Fruit fly (Drosophila melanogaster) whole organism, embryonic: ENCODE results near the gene CG31804.
A peak's percentile ranks its signal among the peaks of the same experiment; 100 is the strongest.

ENCODE experiments used
- BEAF-32 ChIP-seq: fragments of 200-800 bp; sonication (Bioruptor generic); optimal IDR thresholded peaks from 3 replicates; lab custom pipeline; 2017; ENCODE audit warnings: missing biosample characterization, missing genetic modification characterization, mild to moderate bottlenecking, moderate library complexity, missing genetic modification reagents
- Bdp1 ChIP-seq: fragments of 200-800 bp; sonication (Bioruptor generic); optimal IDR thresholded peaks from 3 replicates; lab custom pipeline; 2016; ENCODE audit warnings: missing biosample characterization, missing genetic modification characterization
- CG10209 ChIP-seq: fragments of 200-800 bp; sonication (Bioruptor generic); optimal IDR thresholded peaks from 3 replicates; lab custom pipeline; 2017; ENCODE audit warnings: missing biosample characterization, mild to moderate bottlenecking, missing genetic modification characterization, missing genetic modification reagents
- CG10366 ChIP-seq: fragments of 200-800 bp; sonication (Bioruptor generic); IDR thresholded peaks from 2 replicates; pipeline ENCODE4 v1.3.6; 2022; ENCODE audit warnings: missing biosample characterization, missing genetic modification characterization
- CG10462 ChIP-seq: fragments of 200-800 bp; sonication (Bioruptor generic); optimal IDR thresholded peaks from 2 replicates; lab custom pipeline; 2016; ENCODE audit warnings: missing biosample characterization, missing genetic modification characterization
- CG13287 ChIP-seq: fragments of 200-800 bp; sonication (Bioruptor generic); IDR thresholded peaks from 2 replicates; pipeline ENCODE4 v1.3.6; 2022; ENCODE audit warnings: missing biosample characterization, missing genetic modification characterization; ENCODE audit not compliant: partially characterized antibody
- CG15011 ChIP-seq: fragments of 200-800 bp; sonication (Bioruptor generic); optimal IDR thresholded peaks from 3 replicates; lab custom pipeline; 2018; ENCODE audit warnings: missing biosample characterization, mild to moderate bottlenecking, missing genetic modification characterization
- CG15696 ChIP-seq: fragments of 200-800 bp; sonication (Bioruptor generic); optimal IDR thresholded peaks from 2 replicates; lab custom pipeline; 2019; ENCODE audit warnings: missing biosample characterization, mild to moderate bottlenecking, missing genetic modification characterization, moderate library complexity
- CG16813 ChIP-seq: fragments of 200-800 bp; sonication (Bioruptor generic); IDR thresholded peaks from 3 replicates; pipeline ENCODE4 v1.3.6; 2022; ENCODE audit warnings: missing biosample characterization, missing genetic modification characterization; ENCODE audit not compliant: partially characterized antibody
- CG17328 ChIP-seq: fragments of 200-800 bp; sonication (Bioruptor generic); IDR thresholded peaks from 2 replicates; pipeline ENCODE4 v1.3.6; 2022; ENCODE audit warnings: missing biosample characterization, missing genetic modification characterization
- CG18599 ChIP-seq: fragments of 200-800 bp; sonication (Bioruptor generic); optimal IDR thresholded peaks from 3 replicates; lab custom pipeline; 2017; ENCODE audit warnings: missing biosample characterization, missing genetic modification characterization, mild to moderate bottlenecking, moderate library complexity, missing genetic modification reagents
- CG2202 ChIP-seq: fragments of 200-800 bp; sonication (Bioruptor generic); optimal IDR thresholded peaks from 2 replicates; lab custom pipeline; 2018; ENCODE audit warnings: missing biosample characterization, mild to moderate bottlenecking, missing genetic modification characterization
- CG31224 ChIP-seq: fragments of 200-800 bp; sonication (Bioruptor generic); IDR thresholded peaks from 2 replicates; pipeline ENCODE4 v1.3.6; 2022; ENCODE audit warnings: missing biosample characterization, missing genetic modification characterization
- CG31388 ChIP-seq: fragments of 200-800 bp; sonication (Bioruptor generic); optimal IDR thresholded peaks from 2 replicates; lab custom pipeline; 2016; ENCODE audit warnings: missing biosample characterization, missing genetic modification characterization
- CG32772 ChIP-seq: fragments of 200-800 bp; sonication (Bioruptor generic); IDR thresholded peaks from 2 replicates; pipeline ENCODE4 v1.3.6; 2022; ENCODE audit warnings: missing biosample characterization, missing genetic modification characterization
- CG3726 ChIP-seq: fragments of 200-800 bp; sonication (Bioruptor generic); IDR thresholded peaks from 3 replicates; pipeline ENCODE4, ENCODE4 v1.3.6; 2022; ENCODE audit warnings: missing biosample characterization, missing genetic modification characterization
- CG4424 ChIP-seq: fragments of 200-800 bp; sonication (Bioruptor generic); optimal IDR thresholded peaks from 3 replicates; lab custom pipeline; 2016; ENCODE audit warnings: missing biosample characterization, missing genetic modification characterization
- CG6854 ChIP-seq: fragments of 200-800 bp; sonication (Bioruptor generic); optimal IDR thresholded peaks from 3 replicates; lab custom pipeline; 2017; ENCODE audit warnings: missing biosample characterization, mild to moderate bottlenecking, missing genetic modification characterization
- CG7556 ChIP-seq: fragments of 200-800 bp; sonication (Bioruptor generic); optimal IDR thresholded peaks from 2 replicates; lab custom pipeline; 2017; ENCODE audit warnings: missing biosample characterization, mild to moderate bottlenecking, missing genetic modification characterization
- CG7786 ChIP-seq: fragments of 200-800 bp; sonication (Bioruptor generic); optimal IDR thresholded peaks from 2 replicates; lab custom pipeline; 2016; ENCODE audit warnings: missing biosample characterization, missing genetic modification characterization
- CG8944 ChIP-seq: fragments of 200-800 bp; sonication (Bioruptor generic); optimal IDR thresholded peaks from 3 replicates; lab custom pipeline; 2016; ENCODE audit warnings: missing biosample characterization, missing genetic modification characterization
- Dek ChIP-seq: fragments of 200-800 bp; sonication (Bioruptor generic); optimal IDR thresholded peaks from 3 replicates; lab custom pipeline; 2019; ENCODE audit warnings: missing biosample characterization, mild to moderate bottlenecking, missing genetic modification characterization, moderate library complexity
- Drgx ChIP-seq: fragments of 200-800 bp; sonication (Bioruptor generic); IDR thresholded peaks from 2 replicates; pipeline ENCODE4 v1.3.6; 2022; ENCODE audit warnings: missing biosample characterization, missing genetic modification characterization
- Hr3 ChIP-seq: fragments of 200-800 bp; sonication (Bioruptor generic); optimal IDR thresholded peaks from 3 replicates; lab custom pipeline; 2016; ENCODE audit warnings: missing biosample characterization, missing genetic modification characterization
- Hr39 ChIP-seq: fragments of >200 bp; optimal IDR thresholded peaks from 2 replicates; lab custom pipeline; 2017
- Hr78 ChIP-seq, 2 experiments: fragments of 200-800 bp in 1 of 2; fragments of >200 bp in 1 of 2; sonication (Bioruptor generic) in 1 of 2; optimal IDR thresholded peaks; 2 replicates each; lab custom pipeline; 2017 to 2019; ENCODE audit warnings: missing biosample characterization in 2 of 2, missing genetic modification characterization in 2 of 2, mild to moderate bottlenecking in 1 of 2, moderate library complexity in 1 of 2
- Lim3 ChIP-seq: fragments of 200-800 bp; sonication (Bioruptor generic); IDR thresholded peaks from 2 replicates; pipeline ENCODE4 v1.3.6; 2022; ENCODE audit warnings: missing biosample characterization, missing genetic modification characterization
- Mad ChIP-seq: fragments of 200-800 bp; sonication (Bioruptor generic); optimal IDR thresholded peaks from 2 replicates; lab custom pipeline; 2016; ENCODE audit warnings: missing biosample characterization, missing genetic modification characterization
- Nf-YA ChIP-seq: fragments of 200-800 bp; sonication (Bioruptor generic); IDR thresholded peaks from 2 replicates; pipeline ENCODE4 v1.3.6; 2022; ENCODE audit warnings: missing biosample characterization, missing genetic modification characterization
- Tbp ChIP-seq: fragments of >200 bp; optimal IDR thresholded peaks from 2 replicates; lab custom pipeline; 2018; ENCODE audit warnings: missing biosample characterization, missing genetic modification characterization
- Xbp1 ChIP-seq: fragments of 200-800 bp; sonication (Bioruptor generic); optimal IDR thresholded peaks from 3 replicates; lab custom pipeline; 2016; ENCODE audit warnings: missing biosample characterization, mild to moderate bottlenecking, missing genetic modification characterization
- ase ChIP-seq: fragments of 200-800 bp; sonication (Bioruptor generic); IDR thresholded peaks from 3 replicates; pipeline ENCODE4 v1.3.6; 2022; ENCODE audit warnings: missing biosample characterization, missing genetic modification characterization
- bowl ChIP-seq: fragments of 200-800 bp; sonication (Bioruptor generic); IDR thresholded peaks from 2 replicates; pipeline ENCODE4 v1.3.6; 2022; ENCODE audit warnings: missing biosample characterization, missing genetic modification characterization
- br ChIP-seq: fragments of >200 bp; optimal IDR thresholded peaks from 2 replicates; lab custom pipeline; 2017
- btn ChIP-seq: fragments of 200-800 bp; sonication (Bioruptor generic); optimal IDR thresholded peaks from 2 replicates; lab custom pipeline; 2016; ENCODE audit warnings: missing biosample characterization, missing genetic modification characterization
- gro ChIP-seq: fragments of 200-800 bp; sonication (Bioruptor generic); optimal IDR thresholded peaks from 2 replicates; lab custom pipeline; 2016; ENCODE audit warnings: missing biosample characterization, missing genetic modification characterization
- gsb-n ChIP-seq: fragments of 200-800 bp; sonication (Bioruptor generic); optimal IDR thresholded peaks from 3 replicates; lab custom pipeline; 2018; ENCODE audit warnings: missing biosample characterization, mild to moderate bottlenecking, missing genetic modification characterization
- her ChIP-seq: fragments of 200-800 bp; sonication (Bioruptor generic); optimal IDR thresholded peaks from 2 replicates; lab custom pipeline; 2016; ENCODE audit warnings: missing biosample characterization, missing genetic modification characterization
- jing ChIP-seq: fragments of 200-800 bp; sonication (Bioruptor generic); optimal IDR thresholded peaks from 2 replicates; lab custom pipeline; 2018; ENCODE audit warnings: missing biosample characterization, mild to moderate bottlenecking, missing genetic modification characterization
- klu ChIP-seq: fragments of 200-800 bp; sonication (Bioruptor generic); IDR thresholded peaks from 2 replicates; pipeline ENCODE4 v1.3.6; 2022; ENCODE audit warnings: missing biosample characterization, missing genetic modification characterization
- luna ChIP-seq: fragments of 200-800 bp; sonication (Bioruptor generic); optimal IDR thresholded peaks from 2 replicates; lab custom pipeline; 2016; ENCODE audit warnings: missing biosample characterization, missing genetic modification characterization
- nerfin-1 ChIP-seq: fragments of 200-800 bp; sonication (Bioruptor generic); optimal IDR thresholded peaks from 3 replicates; lab custom pipeline; 2019; ENCODE audit warnings: missing biosample characterization, mild to moderate bottlenecking, missing genetic modification characterization, moderate library complexity
- nerfin-2 ChIP-seq: fragments of 200-800 bp; sonication (Bioruptor generic); IDR thresholded peaks from 2 replicates; pipeline ENCODE4 v1.3.6; 2022; ENCODE audit warnings: missing biosample characterization, missing genetic modification characterization; ENCODE audit not compliant: partially characterized antibody
- pan ChIP-seq, 4 experiments: fragments of >200 bp in 3 of 4; fragments of 200-800 bp in 1 of 4; sonication (Bioruptor generic) in 1 of 4; optimal IDR thresholded peaks in 3 of 4; IDR thresholded peaks in 1 of 4; 2 replicates each; pipeline versions ENCODE4 v1.3.6 to Lab custom; 2017 to 2022; ENCODE audit warnings: missing biosample characterization in 2 of 4, missing genetic modification characterization in 2 of 4, mixed read lengths in 1 of 4
- sd ChIP-seq: fragments of 200-800 bp; sonication (Bioruptor generic); optimal IDR thresholded peaks from 3 replicates; lab custom pipeline; 2018; ENCODE audit warnings: missing biosample characterization, mild to moderate bottlenecking, missing genetic modification characterization, moderate library complexity
- sens ChIP-seq: fragments of 200-800 bp; sonication (Bioruptor generic); peaks from one replicate; lab custom pipeline; 2016; ENCODE audit warnings: missing biosample characterization, missing genetic modification characterization
- sens-2 ChIP-seq: fragments of 200-800 bp; sonication (Bioruptor generic); IDR thresholded peaks from 2 replicates; pipeline ENCODE4 v1.3.6; 2022; ENCODE audit warnings: missing biosample characterization, missing genetic modification characterization
- sima ChIP-seq: fragments of 200-800 bp; sonication (Bioruptor generic); optimal IDR thresholded peaks from 2 replicates; lab custom pipeline; 2016; ENCODE audit warnings: missing biosample characterization, missing genetic modification characterization
- tgo ChIP-seq: fragments of 200-800 bp; sonication (Bioruptor generic); IDR thresholded peaks from 3 replicates; pipeline ENCODE4 v1.3.6; 2022; ENCODE audit warnings: missing biosample characterization, missing genetic modification characterization
- tx ChIP-seq: fragments of 200-800 bp; sonication (Bioruptor generic); optimal IDR thresholded peaks from 2 replicates; lab custom pipeline; 2016; ENCODE audit warnings: missing biosample characterization, missing genetic modification characterization
- unc-4 ChIP-seq: fragments of 200-800 bp; sonication (Bioruptor generic); IDR thresholded peaks from 2 replicates; pipeline ENCODE4 v1.3.6; 2022; ENCODE audit warnings: missing biosample characterization, missing genetic modification characterization; ENCODE audit not compliant: partially characterized antibody

CG31804 gene

dm6 chr2L:17410358-17410757 is 47.1 kb downstream of the CG31804 start, which contains the start of the genes Polr2J and CG15141 (continued):
- no peak for TF ChIP-seq Dek (tag; lab: Kevin White, UChicago)
- no peak for TF ChIP-seq her (GFP tag; lab: Kevin White, UChicago)
- no peak for TF ChIP-seq br
- peak; percentile 92 for TF ChIP-seq Xbp1
- TF ChIP-seq Tbp (GFP tag; lab: Kevin White, UChicago): no peak
- TF ChIP-seq CG16813: peak; percentile 95
- TF ChIP-seq BEAF-32: peak; percentile 95
- TF ChIP-seq luna (GFP tag; lab: Kevin White, UChicago): no peak
- TF ChIP-seq CG18599: peak; percentile 85
- TF ChIP-seq CG7556 (GFP tag; lab: Kevin White, UChicago): no peak
- no peak for TF ChIP-seq sima (GFP tag; lab: Kevin White, UChicago)
- peak; percentile 89 for TF ChIP-seq Mad (GFP tag; lab: Kevin White, UChicago)
- peak; percentile 87 for TF ChIP-seq CG10209 (GFP tag; lab: Kevin White, UChicago)
- TF ChIP-seq Hr3 (GFP tag; lab: Kevin White, UChicago): peak; percentile 94
- TF ChIP-seq nerfin-1: peak; percentile 96
- TF ChIP-seq nerfin-2 (GFP tag; lab: Robert Waterston, UW): peak; percentile 63
- peak; percentile 23 for TF ChIP-seq gro
- TF ChIP-seq CG3726 (GFP tag; lab: Robert Waterston, UW): peak; percentile 68; the same call in 2 of the 3 replicates
- TF ChIP-seq CG8944 (GFP tag; lab: Kevin White, UChicago): no peak
- peak; percentile 52 for TF ChIP-seq CG31388
- peak; percentile 50 for TF ChIP-seq tx
- no peak for TF ChIP-seq Hr78 (GFP tag; optimal IDR thresholded peaks at IDR 0.05; lab: Kevin White, UChicago)
- peak; percentile 73 for TF ChIP-seq CG10462 (GFP tag; lab: Kevin White, UChicago)
- TF ChIP-seq CG7786: peak; percentile 56
- peak; percentile 88 for TF ChIP-seq klu (GFP tag; lab: Robert Waterston, UW)
- peak; percentile 56; the same call in 1 of the 2 replicates for TF ChIP-seq Lim3 (GFP tag; lab: Robert Waterston, UW)
- TF ChIP-seq bowl (GFP tag; lab: Robert Waterston, UW): 0 out of 2 replicates have a peak, but pooled peaks have one; percentile 17
- peak; percentile 65 for TF ChIP-seq CG2202 (tag; lab: Kevin White, UChicago)
- no peak for TF ChIP-seq CG6854 (GFP tag; lab: Kevin White, UChicago)
- TF ChIP-seq CG10366: peak; percentile 87
- no peak for TF ChIP-seq Hr39 (lab: Kevin White, UChicago)
- TF ChIP-seq gsb-n (tag; lab: Kevin White, UChicago): no peak
- peak; percentile 93 for TF ChIP-seq CG13287
- TF ChIP-seq CG15011 (GFP tag; lab: Kevin White, UChicago): peak; percentile 55
- peak; percentile 79 for TF ChIP-seq ase (GFP tag; lab: Robert Waterston, UW)
- TF ChIP-seq Nf-YA (GFP tag; lab: Robert Waterston, UW): no peak; the same call in 1 of the 2 replicates
- TF ChIP-seq jing (GFP tag; lab: Kevin White, UChicago): peak; percentile 49
- peak; percentile 76 for TF ChIP-seq Bdp1 (GFP tag; lab: Kevin White, UChicago)
- TF ChIP-seq CG32772 (GFP tag; lab: Robert Waterston, UW): peak; percentile 92
- TF ChIP-seq CG31224 (GFP tag; lab: Robert Waterston, UW): peak; percentile 73
- TF ChIP-seq CG4424 (GFP tag; lab: Kevin White, UChicago): peak; percentile 84
- TF ChIP-seq btn (GFP tag; lab: Kevin White, UChicago): peak; percentile 44
- peak; percentile 75 for TF ChIP-seq CG17328 (GFP tag; lab: Robert Waterston, UW)
- peak; percentile 91 for TF ChIP-seq tgo (GFP tag; lab: Robert Waterston, UW)
- TF ChIP-seq sens-2 (GFP tag; lab: Robert Waterston, UW): peak; percentile 56; the same call in 1 of the 2 replicates
- TF ChIP-seq sd (tag; lab: Kevin White, UChicago): no peak
- peak; percentile 87 for TF ChIP-seq CG15696 (tag; lab: Kevin White, UChicago)
- TF ChIP-seq sens: no peak
- peak; percentile 89 for TF ChIP-seq unc-4 (GFP tag; lab: Robert Waterston, UW)
- no peak for TF ChIP-seq pan (optimal IDR thresholded peaks at IDR 0.05; lab: Kevin White, UChicago)
- peak in 1 of 2 experiments; percentile 84 for TF ChIP-seq pan (GFP tag; optimal IDR thresholded peaks at IDR 0.05 in 1 of 2, IDR thresholded peaks at IDR 0.05 in 1 of 2)
- peak; percentile 60 for TF ChIP-seq Drgx (GFP tag; lab: Robert Waterston, UW)
